Worm (Caenorhabditis elegans) whole organism, late embryonic: ENCODE data around the gene R107.9.

Source experiments
- C08G9.2 ChIP-seq: sonication (generic microtip); optimal IDR thresholded peaks from 2 replicates; lab custom pipeline; 2016; ENCODE audit warnings: mild to moderate bottlenecking, missing genetic modification characterization, moderate library complexity, missing compliant biosample characterization
- C38D4.7 ChIP-seq: fragments of 200-800 bp; sonication (Bioruptor generic); optimal IDR thresholded peaks from 2 replicates; lab custom pipeline; 2018; ENCODE audit warnings: mild to moderate bottlenecking, missing genetic modification characterization, moderate library complexity, missing compliant biosample characterization
- F13H6.1 ChIP-seq: sonication (generic microtip); optimal IDR thresholded peaks from 2 replicates; lab custom pipeline; 2016; ENCODE audit warnings: missing genetic modification characterization, missing compliant biosample characterization
- Y22D7AL.16 ChIP-seq: sonication (generic microtip); optimal IDR thresholded peaks from 2 replicates; lab custom pipeline; 2016; ENCODE audit warnings: missing genetic modification characterization, missing compliant biosample characterization
- ceh-14 ChIP-seq: sonication (generic microtip); optimal IDR thresholded peaks from 2 replicates; lab custom pipeline; 2016; ENCODE audit warnings: missing genotype, missing genetic modification characterization, missing compliant biosample characterization
- ceh-19 ChIP-seq: fragments of 200-800 bp; sonication (Bioruptor generic); optimal IDR thresholded peaks from 2 replicates; lab custom pipeline; 2018; ENCODE audit warnings: mild to moderate bottlenecking, missing genetic modification characterization, missing compliant biosample characterization
- ceh-30 ChIP-seq: fragments of 150-350 bp; optimal IDR thresholded peaks from 2 replicates; lab custom pipeline; 2014; ENCODE audit warnings: missing biosample characterization, missing genetic modification characterization
- ceh-45 ChIP-seq: fragments of 200-800 bp; sonication (Bioruptor generic); IDR thresholded peaks from 2 replicates; pipeline ENCODE4 v1.3.6; 2022; ENCODE audit warnings: missing genetic modification reagents, missing genetic modification characterization, missing compliant biosample characterization
- ceh-48 ChIP-seq: sonication (generic microtip); optimal IDR thresholded peaks from 2 replicates; lab custom pipeline; 2016; ENCODE audit warnings: missing genetic modification characterization, inconsistent platforms, missing compliant biosample characterization
- ceh-6 ChIP-seq: fragments of 200-800 bp; sonication (Bioruptor generic); optimal IDR thresholded peaks from 2 replicates; lab custom pipeline; 2018; ENCODE audit warnings: mild to moderate bottlenecking, missing genetic modification characterization, missing compliant biosample characterization
- ceh-9 ChIP-seq: sonication (generic microtip); optimal IDR thresholded peaks from 2 replicates; lab custom pipeline; 2016; ENCODE audit warnings: mild to moderate bottlenecking, missing genetic modification characterization, inconsistent platforms, missing compliant biosample characterization
- che-1 ChIP-seq: sonication (generic microtip); optimal IDR thresholded peaks from 2 replicates; lab custom pipeline; 2016; ENCODE audit warnings: mild to moderate bottlenecking, missing genetic modification characterization, missing compliant biosample characterization
- dmd-4 ChIP-seq: sonication (generic microtip); optimal IDR thresholded peaks from 2 replicates; lab custom pipeline; 2016; ENCODE audit warnings: borderline replicate concordance, missing genetic modification characterization, missing compliant biosample characterization
- dve-1 ChIP-seq: sonication (generic microtip); optimal IDR thresholded peaks from 2 replicates; lab custom pipeline; 2017; ENCODE audit warnings: antibody characterized with exemption, mild to moderate bottlenecking, missing genetic modification characterization, missing compliant biosample characterization
- elt-2 ChIP-seq: sonication (generic microtip); optimal IDR thresholded peaks from 2 replicates; lab custom pipeline; 2016; ENCODE audit warnings: missing genetic modification reagents, missing genetic modification characterization, missing compliant biosample characterization
- elt-4 ChIP-seq: sonication (generic microtip); optimal IDR thresholded peaks from 2 replicates; lab custom pipeline; 2016; ENCODE audit warnings: missing genetic modification characterization, missing compliant biosample characterization
- ets-4 ChIP-seq: sonication (generic microtip); optimal IDR thresholded peaks from 2 replicates; lab custom pipeline; 2016; ENCODE audit warnings: missing genetic modification characterization, missing compliant biosample characterization
- fax-1 ChIP-seq: sonication (generic microtip); optimal IDR thresholded peaks from 2 replicates; lab custom pipeline; 2016; ENCODE audit warnings: missing genotype, missing genetic modification characterization, missing compliant biosample characterization
- gmeb-2 ChIP-seq: sonication (generic microtip); optimal IDR thresholded peaks from 2 replicates; lab custom pipeline; 2016; ENCODE audit warnings: missing genetic modification characterization, inconsistent platforms, missing compliant biosample characterization
- hlh-13 ChIP-seq: fragments of 200-800 bp; sonication (Bioruptor generic); optimal IDR thresholded peaks from 2 replicates; lab custom pipeline; 2018; ENCODE audit warnings: mild to moderate bottlenecking, missing genetic modification characterization, missing compliant biosample characterization
- hlh-15 ChIP-seq: sonication (generic microtip); optimal IDR thresholded peaks from 2 replicates; lab custom pipeline; 2016; ENCODE audit warnings: missing genetic modification characterization, missing compliant biosample characterization
- hlh-6 ChIP-seq: sonication (generic microtip); optimal IDR thresholded peaks from 2 replicates; lab custom pipeline; 2016; ENCODE audit warnings: missing genotype, missing genetic modification characterization, missing compliant biosample characterization
- hlh-8 ChIP-seq: sonication (generic microtip); optimal IDR thresholded peaks from 2 replicates; lab custom pipeline; 2016; ENCODE audit warnings: missing genotype, missing genetic modification characterization, missing compliant biosample characterization
- lim-6 ChIP-seq: sonication (generic microtip); optimal IDR thresholded peaks from 2 replicates; lab custom pipeline; 2016; ENCODE audit warnings: missing genetic modification characterization, missing compliant biosample characterization
- mec-3 ChIP-seq: sonication (generic microtip); optimal IDR thresholded peaks from 2 replicates; lab custom pipeline; 2016; ENCODE audit warnings: borderline replicate concordance, missing genetic modification characterization, missing compliant biosample characterization
- nfya-1 ChIP-seq: sonication (generic microtip); optimal IDR thresholded peaks from 2 replicates; lab custom pipeline; 2017; ENCODE audit warnings: missing genetic modification characterization, mild to moderate bottlenecking, missing compliant biosample characterization, antibody characterized with exemption, moderate library complexity
- nhr-11 ChIP-seq: fragments of 150-350 bp; optimal IDR thresholded peaks from 2 replicates; lab custom pipeline; 2014; ENCODE audit warnings: missing biosample characterization, missing genetic modification characterization
- npax-4 ChIP-seq: sonication (generic microtip); optimal IDR thresholded peaks from 2 replicates; lab custom pipeline; 2016; ENCODE audit warnings: missing genetic modification characterization, missing compliant biosample characterization
- odd-2 ChIP-seq: sonication (generic microtip); optimal IDR thresholded peaks from 2 replicates; lab custom pipeline; 2017; ENCODE audit warnings: antibody characterized with exemption, mild to moderate bottlenecking, missing genetic modification characterization, missing compliant biosample characterization
- pat-9 ChIP-seq: fragments of 200-800 bp; sonication (Bioruptor generic); optimal IDR thresholded peaks from 2 replicates; lab custom pipeline; 2018; ENCODE audit warnings: mild to moderate bottlenecking, missing genetic modification characterization, moderate library complexity, missing compliant biosample characterization
- pha-4 ChIP-seq: fragments of 150-350 bp; optimal IDR thresholded peaks from 2 replicates; lab custom pipeline; 2018; ENCODE audit warnings: missing biosample characterization, missing genetic modification reagents, missing genetic modification characterization
- pros-1 ChIP-seq: fragments of 150-350 bp; optimal IDR thresholded peaks from 2 replicates; lab custom pipeline; 2014; ENCODE audit warnings: missing biosample characterization, missing genetic modification reagents, missing genetic modification characterization
- ref-2 ChIP-seq: sonication (generic microtip); optimal IDR thresholded peaks from 2 replicates; lab custom pipeline; 2016; ENCODE audit warnings: missing genetic modification characterization, missing compliant biosample characterization
- rnt-1 ChIP-seq: sonication (generic microtip); optimal IDR thresholded peaks from 2 replicates; lab custom pipeline; 2016; ENCODE audit warnings: missing genetic modification characterization, missing compliant biosample characterization
- sox-4 ChIP-seq: sonication (generic microtip); optimal IDR thresholded peaks from 2 replicates; lab custom pipeline; 2017; ENCODE audit warnings: mild to moderate bottlenecking, missing genetic modification characterization, inconsistent platforms, missing compliant biosample characterization
- unc-42 ChIP-seq: sonication (generic microtip); optimal IDR thresholded peaks from 2 replicates; lab custom pipeline; 2016; ENCODE audit warnings: missing genotype, missing genetic modification characterization, missing compliant biosample characterization
- unc-55 ChIP-seq: sonication (generic microtip); optimal IDR thresholded peaks from 2 replicates; lab custom pipeline; 2017; ENCODE audit warnings: missing biosample characterization, missing genetic modification reagents, missing genetic modification characterization
- unc-86 ChIP-seq: sonication (generic microtip); optimal IDR thresholded peaks from 2 replicates; lab custom pipeline; 2016; ENCODE audit warnings: missing genetic modification characterization, missing compliant biosample characterization
- ztf-16 ChIP-seq: sonication (generic microtip); optimal IDR thresholded peaks from 2 replicates; lab custom pipeline; 2017; ENCODE audit warnings: missing genetic modification characterization, missing compliant biosample characterization

Gene R107.9

DNA sequence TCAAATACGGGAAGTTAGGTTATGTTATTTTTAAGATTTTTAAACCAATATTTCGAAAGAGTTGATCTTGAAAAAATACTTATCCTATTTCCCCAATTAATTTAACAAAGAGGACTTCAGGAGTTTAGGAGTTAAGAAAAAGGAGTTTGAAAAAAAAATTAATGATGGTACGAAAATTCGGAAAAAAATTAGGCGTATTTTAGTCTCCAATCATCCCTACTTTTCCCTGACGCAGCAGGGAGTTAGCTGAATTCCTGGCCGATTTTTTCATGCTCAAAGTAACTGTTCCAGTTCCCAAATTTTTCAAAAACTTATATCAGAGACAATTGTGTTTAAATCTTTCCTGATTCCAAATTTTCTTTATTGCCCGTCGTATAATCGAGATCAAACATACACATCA, 14.2 kb upstream of the R107.9 start:
- TF ChIP-seq gmeb-2 (tag; lab: Kevin White, UChicago), result no peak
- TF ChIP-seq C38D4.7 (GFP tag; lab: Kevin White, UChicago), result no peak
- TF ChIP-seq npax-4 (tag; lab: Kevin White, UChicago), result no peak
- TF ChIP-seq ceh-30 (tag; lab: Kevin White, UChicago), result no peak
- no peak for TF ChIP-seq ceh-48
- no peak for TF ChIP-seq nhr-11 (tag; lab: Kevin White, UChicago)
- no peak for TF ChIP-seq ceh-14 (tag; lab: Kevin White, UChicago)
- no peak for TF ChIP-seq che-1 (tag; lab: Kevin White, UChicago)
- TF ChIP-seq F13H6.1 (tag; lab: Kevin White, UChicago), result no peak
- no peak for TF ChIP-seq hlh-15 (tag; lab: Kevin White, UChicago)
- TF ChIP-seq pha-4 (tag; lab: Kevin White, UChicago), result no peak
- no peak for TF ChIP-seq C08G9.2
- TF ChIP-seq elt-4 (tag; lab: Kevin White, UChicago), result no peak
- TF ChIP-seq hlh-13 (GFP tag; lab: Kevin White, UChicago), result no peak
- no peak for TF ChIP-seq lim-6 (tag; lab: Kevin White, UChicago)

DNA sequence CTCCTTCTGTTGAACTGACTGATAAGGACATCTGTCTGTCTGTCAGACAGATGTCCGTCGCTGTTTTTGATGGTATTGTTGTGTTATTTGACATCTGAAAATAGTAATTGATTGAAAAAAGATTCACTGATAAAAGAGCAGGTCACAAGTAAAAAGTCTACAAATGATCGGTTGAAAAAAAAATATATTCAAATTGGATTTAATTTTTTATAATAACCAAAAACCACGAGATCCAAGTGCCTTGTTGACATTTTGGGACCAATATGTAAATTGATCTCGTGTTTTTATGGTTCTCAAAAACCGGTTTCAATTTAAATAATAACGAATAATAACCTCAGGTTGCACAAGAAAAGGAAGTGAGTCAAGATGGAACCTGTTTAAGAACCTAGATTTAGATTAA, 10.8 kb upstream of the R107.9 start, which contains the start of gene F59B2.13:
Gene F59B2.13 (minus strand): TSS at position 101 of the 400 bp plus-strand sequence.
- TF ChIP-seq ref-2 (tag; lab: Kevin White, UChicago) (no peak), Y22D7AL.16 (no peak), unc-86 (tag; lab: Kevin White, UChicago) (no peak), ceh-6 (GFP tag; lab: Kevin White, UChicago) (no peak), mec-3 (tag; lab: Kevin White, UChicago) (no peak), elt-4 (tag; lab: Kevin White, UChicago) (no peak), fax-1 (tag; lab: Kevin White, UChicago) (no peak), ets-4 (tag; lab: Kevin White, UChicago) (no peak), unc-55 (GFP tag; lab: Kevin White, UChicago) (no peak), elt-2 (tag; lab: Kevin White, UChicago) (no peak), odd-2 (no peak), sox-4 (tag; lab: Kevin White, UChicago) (no peak), ceh-9 (tag; lab: Kevin White, UChicago) (no peak), pha-4 (tag; lab: Kevin White, UChicago) (no peak)

DNA sequence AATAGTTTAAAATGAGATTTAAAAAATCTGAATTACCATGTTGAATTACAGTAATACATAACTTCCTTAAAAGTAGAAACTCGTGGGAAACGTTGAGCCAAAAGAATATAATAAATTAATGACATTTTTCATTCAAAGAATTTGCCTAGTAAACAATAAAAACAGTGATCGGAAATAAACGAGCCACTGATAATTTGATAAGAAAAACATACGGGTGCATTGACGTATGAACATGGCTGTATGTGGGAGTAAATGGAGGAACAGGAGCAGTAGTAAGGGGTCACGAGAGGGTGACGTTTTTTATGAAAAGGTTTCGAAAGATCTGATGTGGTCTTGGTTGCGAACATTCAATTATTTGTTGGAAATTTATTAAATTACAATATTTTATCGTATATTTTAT, 6.9 kb upstream of the R107.9 start:
- TF ChIP-seq pha-4 (tag; lab: Kevin White, UChicago), result no peak
- no peak for TF ChIP-seq nfya-1 (tag; lab: Kevin White, UChicago)
- no peak for TF ChIP-seq dve-1
- TF ChIP-seq dmd-4 (tag; lab: Kevin White, UChicago), result no peak
- no peak for TF ChIP-seq unc-42 (tag; lab: Kevin White, UChicago)
- TF ChIP-seq rnt-1 (tag; lab: Kevin White, UChicago), result no peak
- TF ChIP-seq fax-1 (tag; lab: Kevin White, UChicago), result no peak
- TF ChIP-seq nhr-11 (tag; lab: Kevin White, UChicago), result no peak
- no peak for TF ChIP-seq pat-9
- no peak for TF ChIP-seq C38D4.7 (GFP tag; lab: Kevin White, UChicago)
- no peak for TF ChIP-seq ztf-16 (tag; lab: Kevin White, UChicago)
- no peak for TF ChIP-seq hlh-6 (tag; lab: Kevin White, UChicago)
- TF ChIP-seq pros-1 (tag; lab: Kevin White, UChicago), result no peak
- TF ChIP-seq ceh-45 (GFP tag; lab: Robert Waterston, UW), result no peak
- no peak for TF ChIP-seq ceh-19 (GFP tag; lab: Kevin White, UChicago)
- no peak for TF ChIP-seq hlh-8
- TF ChIP-seq gmeb-2 (tag; lab: Kevin White, UChicago), result no peak
- TF ChIP-seq ceh-30 (tag; lab: Kevin White, UChicago), result no peak
- no peak for TF ChIP-seq npax-4 (tag; lab: Kevin White, UChicago)
